Worm (Caenorhabditis elegans) whole organism, early embryonic: Measurements from ENCODE around the gene unc-98.

Source experiments
- ama-1 ChIP-seq: fragments of 150-350 bp; optimal IDR thresholded peaks from 2 replicates; lab custom pipeline; 2014
- ceh-13 ChIP-seq: fragments of 200-800 bp; sonication (Bioruptor generic); optimal IDR thresholded peaks from 2 replicates; lab custom pipeline; 2018; ENCODE audit warnings: mild to moderate bottlenecking, missing genetic modification characterization, missing compliant biosample characterization
- ceh-36 ChIP-seq: sonication (generic microtip); optimal IDR thresholded peaks from 2 replicates; lab custom pipeline; 2016; ENCODE audit warnings: missing genetic modification characterization, inconsistent platforms, missing compliant biosample characterization
- ets-7 ChIP-seq: sonication (generic microtip); optimal IDR thresholded peaks from 2 replicates; lab custom pipeline; 2016; ENCODE audit warnings: missing genotype, missing genetic modification characterization, missing compliant biosample characterization
- tbx-11 ChIP-seq: fragments of 200-800 bp; sonication (Bioruptor generic); IDR thresholded peaks from 2 replicates; pipeline ENCODE4 v1.3.6; 2022; ENCODE audit warnings: missing genetic modification characterization, missing compliant biosample characterization
- tra-4 ChIP-seq: sonication (generic microtip); optimal IDR thresholded peaks from 2 replicates; lab custom pipeline; 2017; ENCODE audit warnings: missing genetic modification characterization, missing compliant biosample characterization

DNA sequence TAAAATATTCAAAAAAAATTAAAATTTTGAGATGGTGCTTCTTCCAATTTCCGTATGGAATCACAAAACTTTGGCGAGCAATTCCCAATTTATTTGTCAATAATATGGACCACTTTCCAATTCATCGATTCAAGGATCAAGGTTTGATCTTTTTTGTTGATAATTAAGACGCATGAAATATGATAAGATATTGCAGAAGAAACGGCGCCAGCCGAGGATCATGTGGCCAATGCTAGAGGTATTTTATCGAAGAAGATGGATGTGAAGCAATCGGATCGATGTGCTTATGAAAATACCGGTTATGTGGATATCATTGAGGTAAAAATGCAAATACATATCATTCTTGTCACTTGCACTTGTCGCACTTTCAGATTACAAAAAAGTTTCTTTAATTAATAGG lies 23.0 kb downstream of the unc-98 start:
- TF ChIP-seq ets-7 (tag; lab: Kevin White, UChicago): no peak
- TF ChIP-seq ceh-13 (GFP tag; lab: Kevin White, UChicago): no peak
- no peak for TF ChIP-seq ceh-36
- no peak for TF ChIP-seq ama-1 (lab: Kevin White, UChicago)
- TF ChIP-seq tra-4 (tag; lab: Kevin White, UChicago): no peak
- no peak for TF ChIP-seq tbx-11 (GFP tag; lab: Robert Waterston, UW)
